Worm (Caenorhabditis elegans): ENCODE results near the gene srxa-19.

srxa-19 gene

DNA sequence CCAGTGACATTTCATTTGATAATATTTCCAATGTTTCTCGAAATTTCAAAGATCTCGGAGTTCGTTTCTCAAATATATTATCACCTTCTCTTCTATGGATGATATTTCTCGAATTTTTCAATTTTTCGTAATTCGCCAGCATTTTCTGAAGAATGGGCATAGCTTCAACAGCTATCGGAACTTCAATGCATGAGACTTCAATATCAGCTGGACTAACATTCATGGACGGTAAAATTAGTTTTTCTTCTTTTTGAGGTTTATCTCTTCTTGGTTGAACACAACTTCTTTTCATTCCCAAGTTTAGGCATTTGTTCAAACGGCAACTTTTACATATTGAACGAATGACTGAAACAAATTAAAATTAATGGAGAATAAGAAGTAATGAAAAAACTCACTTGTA lies 41.7 kb downstream of the srxa-19 start:
- no peak for TF ChIP-seq unc-39 (tag; optimal IDR thresholded peaks at IDR 0.05)
- no peak for TF ChIP-seq lsy-2 (tag; optimal IDR thresholded peaks at IDR 0.05)
- TF ChIP-seq mab-5 (tag; optimal IDR thresholded peaks at IDR 0.05) = no peak
- no peak for TF ChIP-seq alr-1 (tag; optimal IDR thresholded peaks at IDR 0.05)
- TF ChIP-seq ama-1 (optimal IDR thresholded peaks at IDR 0.05) = no peak
- no peak for TF ChIP-seq unc-62 (GFP tag; optimal IDR thresholded peaks at IDR 0.05)
- TF ChIP-seq aly-2 (tag; optimal IDR thresholded peaks at IDR 0.05) = no peak
- no peak for TF ChIP-seq C34F6.9 (tag; optimal IDR thresholded peaks at IDR 0.05)
- no peak for TF ChIP-seq R02D3.7 (tag; optimal IDR thresholded peaks at IDR 0.05)
- TF ChIP-seq nhr-25 (tag; optimal IDR thresholded peaks at IDR 0.05) = no peak
- TF ChIP-seq Y55F3AM.14 (GFP tag; optimal IDR thresholded peaks at IDR 0.05) = no peak
- TF ChIP-seq nhr-21 (tag; optimal IDR thresholded peaks at IDR 0.05) = no peak
- TF ChIP-seq nhr-11 (tag; optimal IDR thresholded peaks at IDR 0.05) = no peak
- no peak for TF ChIP-seq skn-1 (tag; optimal IDR thresholded peaks at IDR 0.05)
- TF ChIP-seq ztf-11 (tag; optimal IDR thresholded peaks at IDR 0.05) = no peak

DNA sequence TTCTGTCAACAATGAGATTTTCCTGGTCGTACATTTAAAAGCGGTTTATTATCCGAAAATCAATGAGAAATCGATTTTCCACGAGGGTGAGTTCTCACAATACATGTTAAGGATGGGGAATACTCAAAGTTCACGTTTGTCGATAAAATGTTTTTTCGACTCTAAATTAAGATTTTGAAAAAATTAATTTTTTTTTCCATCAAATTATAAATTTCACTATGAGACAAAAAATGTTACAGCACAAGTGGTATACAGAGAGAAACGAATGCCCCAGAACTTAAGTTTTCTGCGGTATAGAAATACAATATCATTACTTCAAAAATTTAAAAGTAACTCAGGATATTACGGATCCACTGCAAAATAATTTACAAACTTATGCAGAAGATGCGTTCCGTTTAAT lies 44.3 kb downstream of the srxa-19 start, which contains the start of gene R04B5.1:
Gene R04B5.1 (minus strand): TSS at position 101 of the 400 bp plus-strand sequence.
- no peak for TF ChIP-seq ztf-4 (tag; optimal IDR thresholded peaks at IDR 0.05)
- no peak for TF ChIP-seq gmeb-1 (tag; optimal IDR thresholded peaks at IDR 0.05)
- no peak for TF ChIP-seq nhr-237 (tag; optimal IDR thresholded peaks at IDR 0.05)
- TF ChIP-seq lin-11 (tag; optimal IDR thresholded peaks at IDR 0.05) = no peak
- TF ChIP-seq alr-1 (tag; optimal IDR thresholded peaks at IDR 0.05) = no peak
- TF ChIP-seq Y55F3AM.14 (GFP tag; optimal IDR thresholded peaks at IDR 0.05) = no peak
- TF ChIP-seq ztf-1 (GFP tag; conservative IDR thresholded peaks at IDR 0.05) = no peak
- TF ChIP-seq nhr-21 (tag; optimal IDR thresholded peaks at IDR 0.05) = no peak
- no peak for TF ChIP-seq peb-1 (tag; optimal IDR thresholded peaks at IDR 0.05)
- TF ChIP-seq nhr-11 (tag; optimal IDR thresholded peaks at IDR 0.05) = no peak
- TF ChIP-seq nhr-129 (tag; optimal IDR thresholded peaks at IDR 0.05) = no peak
- no peak for TF ChIP-seq fos-1 (tag; optimal IDR thresholded peaks at IDR 0.05)
- TF ChIP-seq lin-13 (GFP tag; optimal IDR thresholded peaks at IDR 0.05) = no peak
- no peak for TF ChIP-seq ztf-11 (tag; optimal IDR thresholded peaks at IDR 0.05)

DNA sequence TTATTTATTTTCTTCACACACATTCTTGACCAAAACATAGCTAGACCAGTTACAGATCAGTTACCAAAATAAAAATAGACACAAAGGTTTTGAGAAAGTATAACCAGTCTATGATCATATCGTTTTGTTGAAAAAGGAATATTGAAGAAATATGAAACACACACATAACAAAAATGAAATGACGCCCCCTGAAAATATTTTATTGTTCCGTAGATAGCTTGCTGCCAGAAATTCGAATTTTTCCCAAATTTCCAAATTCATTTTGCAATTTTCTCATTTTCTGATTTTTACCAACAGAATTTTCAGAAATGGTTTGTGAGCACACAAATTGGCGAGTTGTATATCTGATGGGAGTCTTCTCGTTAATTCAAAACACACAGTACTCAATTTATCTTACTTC lies 47.1 kb downstream of the srxa-19 start, which contains the start of gene F57A8.7:
Gene F57A8.7 (plus strand): TSS at position 301 of the 400 bp plus-strand sequence.
- TF ChIP-seq mdl-1 (tag; optimal IDR thresholded peaks at IDR 0.05) = no peak
- no peak for TF ChIP-seq sma-9 (GFP tag; optimal IDR thresholded peaks at IDR 0.05)
- no peak for TF ChIP-seq sma-9 (tag; optimal IDR thresholded peaks at IDR 0.05)
- TF ChIP-seq ztf-11 (tag; optimal IDR thresholded peaks at IDR 0.05) = no peak
- TF ChIP-seq elt-1 (tag; optimal IDR thresholded peaks at IDR 0.05) = no peak
- TF ChIP-seq ceh-16 (tag; optimal IDR thresholded peaks at IDR 0.05) = no peak
- TF ChIP-seq fos-1 (tag; optimal IDR thresholded peaks at IDR 0.05) = no peak
- TF ChIP-seq unc-62 (GFP tag; optimal IDR thresholded peaks at IDR 0.05) = no peak
- TF ChIP-seq skn-1 (tag; optimal IDR thresholded peaks at IDR 0.05) = no peak
- TF ChIP-seq nhr-237 (tag; optimal IDR thresholded peaks at IDR 0.05) = no peak
- no peak for TF ChIP-seq mbf-1 (tag; optimal IDR thresholded peaks at IDR 0.05)
- TF ChIP-seq gmeb-1 (tag; optimal IDR thresholded peaks at IDR 0.05) = no peak
- TF ChIP-seq lsy-2 (tag; optimal IDR thresholded peaks at IDR 0.05) = no peak
- no peak for TF ChIP-seq crh-2 (tag; optimal IDR thresholded peaks at IDR 0.05)
- TF ChIP-seq zag-1 (tag; optimal IDR thresholded peaks at IDR 0.05) = no peak
- no peak for TF ChIP-seq alr-1 (tag; optimal IDR thresholded peaks at IDR 0.05)
- TF ChIP-seq lin-13 (GFP tag; optimal IDR thresholded peaks at IDR 0.05) = no peak
- no peak for TF ChIP-seq ama-1 (optimal IDR thresholded peaks at IDR 0.05)

DNA sequence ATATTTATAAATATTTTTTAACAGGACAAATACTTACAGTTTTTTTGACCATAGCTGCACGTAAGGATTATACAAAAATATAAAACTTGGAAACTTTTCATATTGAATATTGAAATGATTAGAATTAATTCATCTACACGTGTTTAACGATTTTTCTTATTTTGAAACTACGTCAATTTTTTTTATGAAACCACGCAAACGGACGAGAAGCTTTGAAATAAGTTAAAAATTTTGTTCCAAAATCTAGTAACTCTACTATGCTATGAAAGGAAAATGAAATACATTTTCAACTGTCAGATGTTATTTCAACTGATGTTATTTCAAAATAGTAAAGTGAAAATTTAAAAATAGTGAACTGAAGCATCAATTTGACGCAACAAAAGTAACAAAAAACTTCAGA lies 48.8 kb downstream of the srxa-19 start, which contains the start of gene F57A8.6:
Gene F57A8.6 (minus strand): TSS at position 101 of the 400 bp plus-strand sequence.
- TF ChIP-seq F13H6.1 (tag; optimal IDR thresholded peaks at IDR 0.05) = no peak
- no peak for TF ChIP-seq zag-1 (tag; optimal IDR thresholded peaks at IDR 0.05)
- no peak for TF ChIP-seq sma-9 (GFP tag; optimal IDR thresholded peaks at IDR 0.05)
- no peak for TF ChIP-seq sma-9 (tag; optimal IDR thresholded peaks at IDR 0.05)
- no peak for TF ChIP-seq ceh-82 (tag; optimal IDR thresholded peaks at IDR 0.05)
- no peak for TF ChIP-seq unc-39 (tag; optimal IDR thresholded peaks at IDR 0.05)
- no peak for TF ChIP-seq nhr-12 (tag; optimal IDR thresholded peaks at IDR 0.05)
- no peak for TF ChIP-seq nhr-21 (tag; optimal IDR thresholded peaks at IDR 0.05)
- TF ChIP-seq blmp-1 (tag; optimal IDR thresholded peaks at IDR 0.05; ENCODE audit: insufficient read depth) = no peak
- no peak for TF ChIP-seq mbf-1 (tag; optimal IDR thresholded peaks at IDR 0.05)
- TF ChIP-seq C34F6.9 (tag; optimal IDR thresholded peaks at IDR 0.05) = no peak
- TF ChIP-seq aly-2 (tag; optimal IDR thresholded peaks at IDR 0.05) = no peak
- TF ChIP-seq ztf-4 (tag; optimal IDR thresholded peaks at IDR 0.05) = no peak
- no peak for TF ChIP-seq nhr-6 (tag; optimal IDR thresholded peaks at IDR 0.05)
- TF ChIP-seq ZK546.5 (tag; optimal IDR thresholded peaks at IDR 0.05) = no peak
- no peak for TF ChIP-seq dmd-4 (tag; optimal IDR thresholded peaks at IDR 0.05)
- no peak for TF ChIP-seq gmeb-1 (tag; optimal IDR thresholded peaks at IDR 0.05)
- no peak for TF ChIP-seq snpc-4 (tag; optimal IDR thresholded peaks at IDR 0.05)
- TF ChIP-seq nhr-23 (tag; optimal IDR thresholded peaks at IDR 0.05) = no peak
- TF ChIP-seq sem-4 (tag; optimal IDR thresholded peaks at IDR 0.05) = no peak

All from whole organism, L2 larva.